Worm (Caenorhabditis elegans) whole organism, midembryonic: ENCODE measurements around the gene T05G5.1.

Source experiments
- T22C8.4 ChIP-seq: fragments of 200-800 bp; sonication (Bioruptor generic); IDR thresholded peaks from 2 replicates; pipeline ENCODE4 v1.3.6; 2022; ENCODE audit warnings: missing genetic modification characterization, missing compliant biosample characterization
- cog-1 ChIP-seq: sonication (generic microtip); optimal IDR thresholded peaks from 2 replicates; lab custom pipeline; 2016; ENCODE audit warnings: missing genetic modification characterization, missing compliant biosample characterization
- flt-1 ChIP-seq: fragments of 200-800 bp; sonication (Bioruptor generic); IDR thresholded peaks from 2 replicates; pipeline ENCODE4 v1.3.6; 2022; ENCODE audit warnings: missing genetic modification characterization, missing compliant biosample characterization
- klf-2 ChIP-seq: fragments of 200-800 bp; sonication (Bioruptor generic); conservative IDR thresholded peaks from 2 replicates; pipeline ENCODE4 v1.3.6; 2022; ENCODE audit warnings: missing genetic modification reagents, missing genetic modification characterization, missing compliant biosample characterization
- med-1 ChIP-seq: sonication (generic microtip); optimal IDR thresholded peaks from 2 replicates; lab custom pipeline; 2017; ENCODE audit warnings: missing genetic modification characterization, mild to moderate bottlenecking, missing compliant biosample characterization, antibody characterized with exemption, missing genetic modification reagents; ENCODE audit not compliant: insufficient read depth
- ref-1 ChIP-seq: fragments of 200-800 bp; sonication (Bioruptor generic); conservative IDR thresholded peaks from 2 replicates; pipeline ENCODE4 v1.3.6; 2022; ENCODE audit warnings: missing genetic modification reagents, missing genetic modification characterization, missing compliant biosample characterization
- tab-1 ChIP-seq: fragments of 200-800 bp; sonication (Bioruptor generic); IDR thresholded peaks from 2 replicates; pipeline ENCODE4 v1.3.6; 2022; ENCODE audit warnings: missing genetic modification characterization, missing compliant biosample characterization
- ztf-23 ChIP-seq: fragments of 200-800 bp; sonication (Bioruptor generic); IDR thresholded peaks from 2 replicates; pipeline ENCODE4 v1.3.6; 2022; ENCODE audit warnings: missing genetic modification reagents, missing genetic modification characterization, missing compliant biosample characterization
- ztf-29 ChIP-seq: fragments of 200-800 bp; sonication (Bioruptor generic); IDR thresholded peaks from 2 replicates; pipeline ENCODE4 v1.3.6; 2022; ENCODE audit warnings: missing genetic modification reagents, missing genetic modification characterization, missing compliant biosample characterization

The T05G5.1 gene

DNA sequence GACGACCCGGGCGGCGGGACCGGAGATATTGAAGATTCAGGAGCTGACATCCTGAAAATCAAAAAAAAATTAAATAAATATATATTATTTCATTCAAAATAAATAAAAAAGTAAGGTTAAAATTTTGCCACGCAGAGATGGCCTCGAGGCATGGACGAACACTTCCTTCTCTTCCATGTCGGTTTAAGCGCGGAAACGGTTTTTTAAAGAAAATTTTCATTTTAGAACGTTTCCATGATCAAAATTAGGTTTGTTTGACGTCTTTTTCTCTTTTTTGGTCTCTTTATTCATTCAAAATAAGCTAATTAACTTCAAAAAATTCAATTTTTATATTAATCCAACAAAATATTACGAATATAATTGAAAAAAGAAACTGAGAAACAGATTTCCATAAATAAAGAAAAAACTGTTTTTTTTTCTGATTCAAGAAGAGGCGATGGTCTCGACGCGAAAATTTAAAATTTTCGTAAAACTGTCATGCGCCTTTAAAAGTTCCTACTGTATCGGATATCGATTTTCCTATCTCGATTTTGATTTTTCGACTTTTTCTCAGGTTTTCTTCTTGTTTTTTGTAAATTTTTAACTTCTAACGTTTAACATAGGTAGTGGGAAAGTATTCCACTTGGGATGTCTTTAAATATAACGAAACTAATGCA lies 19.1 kb upstream of the T05G5.1 start, which contains the start of gene gcc-2:
Gene gcc-2, minus strand, starts transcription at position 51 of the 656 bp plus-strand sequence.
- TF ChIP-seq ztf-23 (no peak), cog-1 (tag; lab: Kevin White, UChicago) (no peak), ztf-29 (GFP tag; lab: Robert Waterston, UW) (no peak), flt-1 (no peak), klf-2 (no peak), med-1 (GFP tag; lab: Kevin White, UChicago) (no peak), T22C8.4 (GFP tag; lab: Robert Waterston, UW) (no peak), ref-1 (GFP tag; lab: Robert Waterston, UW) (no peak), tab-1 (no peak)

DNA sequence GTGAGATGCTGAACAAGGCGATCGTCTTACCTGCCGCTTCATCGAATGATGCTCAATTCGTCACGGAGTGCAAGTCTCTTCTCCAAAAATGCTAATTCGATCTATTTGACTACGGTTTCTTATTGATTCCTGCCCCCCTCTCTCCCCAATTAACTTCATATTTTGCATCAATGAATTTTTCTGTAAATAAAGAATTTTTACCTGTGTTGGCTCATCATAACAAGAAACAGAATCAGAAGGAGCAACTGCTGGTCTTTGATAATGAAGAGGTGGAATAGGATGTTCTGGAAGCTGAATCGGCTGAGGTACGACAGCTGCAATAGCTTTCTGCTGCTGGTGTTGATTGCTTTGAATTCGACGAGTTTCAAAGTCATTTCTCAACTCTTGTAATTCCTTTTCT lies 17.0 kb upstream of the T05G5.1 start:
- TF ChIP-seq ztf-23 (no peak), flt-1 (no peak), klf-2 (no peak), ref-1 (GFP tag; lab: Robert Waterston, UW) (no peak)

DNA sequence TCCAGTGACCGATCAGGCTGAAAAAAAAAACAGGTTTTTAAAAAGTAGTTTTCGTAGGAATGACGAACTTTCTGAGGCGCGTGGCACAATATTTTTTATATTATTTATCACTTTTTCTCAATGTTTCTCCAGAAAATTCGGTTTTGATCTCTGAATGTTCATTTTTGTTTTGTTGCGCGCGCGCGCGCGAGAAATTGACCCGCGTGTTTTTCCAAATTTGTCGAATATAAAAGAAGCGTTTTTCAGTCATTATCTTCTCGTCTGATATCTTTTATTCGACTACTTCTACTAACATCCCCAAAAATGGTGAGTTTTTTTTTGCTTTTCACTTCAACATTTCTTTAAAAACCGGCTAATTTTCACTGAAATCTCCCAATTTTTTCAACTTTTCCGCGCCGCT lies 15.7 kb upstream of the T05G5.1 start, which contains the start of gene rmd-1:
Gene rmd-1, plus strand, starts transcription at position 247 of the 400 bp plus-strand sequence.
- TF ChIP-seq klf-2 (no peak), tab-1 (no peak), ref-1 (GFP tag; lab: Robert Waterston, UW) (no peak), ztf-29 (GFP tag; lab: Robert Waterston, UW) (no peak), flt-1 (no peak), ztf-23 (no peak), T22C8.4 (GFP tag; lab: Robert Waterston, UW) (no peak), cog-1 (tag; lab: Kevin White, UChicago) (no peak), med-1 (GFP tag; lab: Kevin White, UChicago) (no peak)

DNA sequence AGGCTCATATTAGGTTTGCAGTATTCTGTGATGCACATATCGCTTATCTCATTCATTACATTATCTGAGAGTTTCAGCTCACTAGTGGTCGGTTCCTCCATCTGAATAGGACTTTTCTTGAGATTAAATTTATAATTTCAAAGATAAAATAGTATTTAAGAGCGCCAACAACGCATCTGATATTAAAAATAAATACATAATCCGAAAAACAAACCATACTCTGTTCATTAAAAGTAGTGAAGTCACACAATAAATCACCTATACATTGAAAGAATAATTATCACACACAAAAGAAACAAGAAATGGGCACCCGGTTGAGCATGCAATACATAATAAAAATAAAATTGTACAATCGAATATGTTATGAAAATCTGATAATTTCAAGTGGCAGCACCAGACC lies 14.3 kb upstream of the T05G5.1 start, which contains the start of gene vps-53:
Gene vps-53, minus strand, starts transcription at position 101 of the 400 bp plus-strand sequence.
- TF ChIP-seq flt-1, result no peak
- TF ChIP-seq tab-1, result no peak
- no peak for TF ChIP-seq med-1 (GFP tag; lab: Kevin White, UChicago)
- TF ChIP-seq ref-1 (GFP tag; lab: Robert Waterston, UW), result no peak
- TF ChIP-seq ztf-29 (GFP tag; lab: Robert Waterston, UW), result no peak
- no peak for TF ChIP-seq T22C8.4 (GFP tag; lab: Robert Waterston, UW)
- no peak for TF ChIP-seq klf-2
- TF ChIP-seq cog-1 (tag; lab: Kevin White, UChicago), result no peak
- TF ChIP-seq ztf-23, result no peak

DNA sequence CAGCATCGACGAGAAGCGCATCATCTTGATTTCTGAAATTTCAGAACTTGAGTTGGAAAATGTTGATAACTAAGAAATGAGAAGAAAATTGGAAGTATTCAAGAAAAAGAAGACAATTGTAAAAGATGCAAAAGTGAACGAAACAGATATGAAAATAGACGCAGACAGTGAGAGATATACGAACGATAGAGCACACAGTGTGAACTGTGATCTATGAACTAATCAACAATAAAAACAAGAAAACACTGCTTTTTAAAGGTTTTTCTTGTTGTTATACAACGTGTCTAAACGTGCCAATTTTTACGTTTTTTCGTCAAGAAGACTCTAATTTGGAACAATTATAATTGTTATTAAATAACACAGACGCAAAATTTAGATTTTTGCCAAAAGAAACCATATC lies 9.7 kb upstream of the T05G5.1 start, which contains the start of gene ech-6:
Gene ech-6, minus strand, starts transcription at position 32 of the 400 bp plus-strand sequence.
- TF ChIP-seq tab-1 (no peak), med-1 (GFP tag; lab: Kevin White, UChicago) (no peak), ref-1 (GFP tag; lab: Robert Waterston, UW) (no peak), ztf-23 (no peak), ztf-29 (GFP tag; lab: Robert Waterston, UW) (no peak), cog-1 (tag; lab: Kevin White, UChicago) (no peak), klf-2 (no peak), flt-1 (no peak), T22C8.4 (GFP tag; lab: Robert Waterston, UW) (no peak)

DNA sequence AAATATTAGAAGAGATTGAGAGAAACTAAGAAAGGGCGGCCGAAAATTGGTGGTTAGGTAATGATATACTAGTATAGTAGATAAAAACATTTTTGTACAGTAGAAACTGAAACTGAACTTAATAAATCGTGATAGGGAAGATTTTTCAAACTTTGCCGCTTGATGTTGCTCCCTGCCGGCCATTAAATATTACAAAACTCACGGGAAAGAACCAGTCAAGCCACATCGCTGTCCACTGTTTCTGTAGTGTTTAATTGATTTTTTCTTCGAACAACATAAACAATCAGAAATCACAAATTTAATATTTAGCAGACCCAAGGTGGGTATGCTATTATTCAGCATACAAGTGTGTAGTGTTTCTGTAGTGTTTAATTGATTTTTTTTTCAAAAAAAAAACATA lies 7.9 kb upstream of the T05G5.1 start, which contains the start of gene T05G5.5:
Gene T05G5.5, minus strand, starts transcription at position 359 of the 400 bp plus-strand sequence.
- TF ChIP-seq ztf-29 (GFP tag; lab: Robert Waterston, UW) (no peak), T22C8.4 (GFP tag; lab: Robert Waterston, UW) (no peak), klf-2 (no peak), flt-1 (no peak), ref-1 (GFP tag; lab: Robert Waterston, UW) (no peak), med-1 (GFP tag; lab: Kevin White, UChicago) (no peak), cog-1 (tag; lab: Kevin White, UChicago) (no peak), tab-1 (no peak), ztf-23 (no peak)

DNA sequence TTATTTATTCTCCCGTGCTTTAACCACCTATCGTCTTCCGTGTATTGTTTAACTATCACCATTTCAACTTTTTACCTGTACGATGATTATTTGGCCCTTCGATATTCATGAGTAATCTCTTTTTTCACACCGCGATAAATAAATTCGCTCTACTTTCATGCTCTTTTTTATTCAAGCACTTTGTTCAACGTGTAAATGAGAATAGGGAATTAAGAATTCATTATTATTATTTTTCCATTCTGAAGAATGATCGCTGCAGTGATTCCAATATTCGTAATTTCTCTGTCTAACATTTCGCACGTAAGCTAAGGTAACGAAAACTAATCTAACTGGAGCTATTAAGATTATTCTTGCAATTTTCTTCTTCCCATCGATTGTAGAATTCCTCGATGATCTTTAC lies 5.6 kb upstream of the T05G5.1 start, which contains the start of gene T05G5.4:
Gene T05G5.4, plus strand, starts transcription at position 241 of the 400 bp plus-strand sequence.
- TF ChIP-seq tab-1, result no peak
- TF ChIP-seq flt-1, result no peak
- TF ChIP-seq T22C8.4 (GFP tag; lab: Robert Waterston, UW), result no peak
- no peak for TF ChIP-seq med-1 (GFP tag; lab: Kevin White, UChicago)
- no peak for TF ChIP-seq ref-1 (GFP tag; lab: Robert Waterston, UW)
- TF ChIP-seq ztf-23, result no peak
- no peak for TF ChIP-seq klf-2
- TF ChIP-seq ztf-29 (GFP tag; lab: Robert Waterston, UW), result no peak
- no peak for TF ChIP-seq cog-1 (tag; lab: Kevin White, UChicago)

DNA sequence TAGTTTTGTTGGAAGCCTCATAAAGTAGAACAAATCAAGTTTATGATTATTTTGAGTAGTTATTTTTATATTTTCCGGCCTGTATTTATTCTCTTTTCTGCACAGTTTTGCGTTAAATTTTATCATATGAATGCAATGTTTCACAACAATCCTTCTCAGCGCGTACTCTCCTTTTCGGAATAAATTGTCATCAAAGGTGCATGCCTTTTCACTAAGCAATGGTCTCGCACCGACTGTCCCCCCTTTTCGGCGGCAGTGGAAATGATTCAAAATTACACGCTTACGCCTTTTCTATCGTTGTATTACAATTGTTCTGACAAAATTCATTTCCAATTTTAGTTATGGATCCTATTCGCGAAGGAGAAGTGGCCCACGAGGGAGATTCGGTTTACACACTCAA lies 4.0 kb upstream of the T05G5.1 start, which contains the start of the genes iff-1 and cdk-1:
Gene iff-1, minus strand, starts transcription at position 61 of the 400 bp plus-strand sequence.
Gene cdk-1, plus strand, starts transcription at position 340 of the 400 bp plus-strand sequence.
- TF ChIP-seq flt-1 (0 out of 2 replicates have a peak, but pooled peaks have one; percentile 25), ztf-23 (no peak), tab-1 (no peak), ztf-29 (GFP tag; lab: Robert Waterston, UW) (no peak), ref-1 (GFP tag; lab: Robert Waterston, UW) (no peak)

DNA sequence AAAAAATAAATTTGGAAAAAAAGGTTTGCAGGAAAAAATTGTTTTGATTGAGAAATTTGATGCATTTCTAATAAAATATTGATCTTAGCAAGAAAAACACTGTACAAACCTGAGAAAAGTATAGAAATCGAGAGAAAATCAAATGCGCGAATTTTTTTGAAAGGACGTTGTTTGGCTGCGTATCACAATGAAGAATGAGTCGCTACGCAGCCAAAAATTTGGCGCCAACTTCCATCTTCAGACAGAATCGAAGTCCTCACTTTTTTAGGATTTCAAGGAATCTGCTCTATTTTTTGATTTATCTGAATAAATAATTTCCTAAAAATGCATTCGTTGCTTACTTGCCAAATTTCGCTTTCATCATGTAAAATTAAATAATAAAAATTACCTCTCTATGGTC lies 3.5 kb upstream of the T05G5.1 start:
- TF ChIP-seq med-1 (GFP tag; lab: Kevin White, UChicago), result no peak
- TF ChIP-seq ref-1 (GFP tag; lab: Robert Waterston, UW), result no peak
- TF ChIP-seq cog-1 (tag; lab: Kevin White, UChicago), result no peak
- no peak for TF ChIP-seq tab-1
- TF ChIP-seq T22C8.4 (GFP tag; lab: Robert Waterston, UW), result no peak
- TF ChIP-seq ztf-23, result no peak
- TF ChIP-seq ztf-29 (GFP tag; lab: Robert Waterston, UW), result no peak
- TF ChIP-seq flt-1, result no peak
- TF ChIP-seq klf-2, result no peak
